Fruit fly (Drosophila melanogaster): Measurements from ENCODE around the gene Cdc16.
A peak's percentile ranks its signal among the peaks of the same experiment; 100 is the strongest.

Cdc16 gene

dm6 chr3R:23280806-23281257, at the start of gene Cdc16, which contains the start of gene orb (continued):
- peak; percentile 69 for TF ChIP-seq Lpt (GFP tag; optimal IDR thresholded peaks at IDR 0.05)
- peak; percentile 93 for TF ChIP-seq Ets96B (tag; optimal IDR thresholded peaks at IDR 0.05)
- TF ChIP-seq acj6 (GFP tag; optimal IDR thresholded peaks at IDR 0.05), result peak; percentile 89
- TF ChIP-seq dac (GFP tag; optimal IDR thresholded peaks at IDR 0.05), result no peak
- TF ChIP-seq CG3032 (tag; optimal IDR thresholded peaks at IDR 0.05), result peak; percentile 98
- peak; percentile 91 for TF ChIP-seq CG15336 (GFP tag; IDR thresholded peaks at IDR 0.05)
- TF ChIP-seq CG7368 (GFP tag; optimal IDR thresholded peaks at IDR 0.05), result peak; percentile 73
- TF ChIP-seq CG31627 (GFP tag; optimal IDR thresholded peaks at IDR 0.05), result peak; percentile 78

dm6 chr3R:23239051-23239450, 42.0 kb upstream of the Cdc16 start:
- TF ChIP-seq Eip75B (GFP tag; optimal IDR thresholded peaks at IDR 0.05) (no peak), Eip78C (GFP tag) (no peak)

- no peak for TF ChIP-seq CG11762 (GFP tag; optimal IDR thresholded peaks at IDR 0.05; ENCODE audit: insufficient read depth)
- no peak for TF ChIP-seq Hr4 (GFP tag; optimal IDR thresholded peaks at IDR 0.05)
- TF ChIP-seq CG11294 (GFP tag; IDR thresholded peaks at IDR 0.05), result no peak
- no peak for TF ChIP-seq dac (GFP tag; optimal IDR thresholded peaks at IDR 0.05)
- no peak for TF ChIP-seq spab (GFP tag; optimal IDR thresholded peaks at IDR 0.05)
- TF ChIP-seq eg (GFP tag; IDR thresholded peaks at IDR 0.05), result 0 out of 3 replicates have a peak, but pooled peaks have one; percentile 16
- TF ChIP-seq Eip93F (GFP tag; optimal IDR thresholded peaks at IDR 0.05), result no peak
- no peak for TF ChIP-seq fd59A (GFP tag; optimal IDR thresholded peaks at IDR 0.05)
- TF ChIP-seq Ets96B (tag; optimal IDR thresholded peaks at IDR 0.05), result peak; percentile 17
- peak; percentile 10 for TF ChIP-seq achi (GFP tag; optimal IDR thresholded peaks at IDR 0.05)
- no peak for TF ChIP-seq CG9139 (GFP tag; optimal IDR thresholded peaks at IDR 0.05)
- no peak for TF ChIP-seq topi (GFP tag; optimal IDR thresholded peaks at IDR 0.05)
- TF ChIP-seq Eip75B (GFP tag; optimal IDR thresholded peaks at IDR 0.05), result no peak
- TF ChIP-seq ss (GFP tag; optimal IDR thresholded peaks at IDR 0.05), result peak in 1 of 2 experiments; percentile 32
- no peak for TF ChIP-seq net (GFP tag; optimal IDR thresholded peaks at IDR 0.05)
- TF ChIP-seq vri (GFP tag; optimal IDR thresholded peaks at IDR 0.05), result no peak
- no peak for TF ChIP-seq CG16779 (tag; optimal IDR thresholded peaks at IDR 0.05)
- TF ChIP-seq Met (GFP tag; optimal IDR thresholded peaks at IDR 0.05), result peak; percentile 9
- peak; percentile 16 for TF ChIP-seq CG10669 (GFP tag; optimal IDR thresholded peaks at IDR 0.05)
- TF ChIP-seq CG10631 (GFP tag; optimal IDR thresholded peaks at IDR 0.05), result peak; percentile 1
- no peak for TF ChIP-seq CG7368 (GFP tag; optimal IDR thresholded peaks at IDR 0.05)
- no peak for TF ChIP-seq CG8319 (GFP tag; optimal IDR thresholded peaks at IDR 0.05)
- TF ChIP-seq Sox14 (GFP tag; optimal IDR thresholded peaks at IDR 0.05), result no peak
- TF ChIP-seq CG3919 (GFP tag; optimal IDR thresholded peaks at IDR 0.05), result peak; percentile 14
- peak; percentile 34; the same call in 1 of the 2 replicates for TF ChIP-seq CG15336 (GFP tag; IDR thresholded peaks at IDR 0.05)
- peak; percentile 66 for TF ChIP-seq svp (GFP tag)
- TF ChIP-seq CG6163 (GFP tag; IDR thresholded peaks at IDR 0.05), result 0 out of 3 replicates have a peak, but pooled peaks have one; percentile 30
- TF ChIP-seq dsx (GFP tag; optimal IDR thresholded peaks at IDR 0.05; ENCODE audit: poor library complexity, severe bottlenecking), result peak; percentile 26
- no peak for TF ChIP-seq CG4318 (GFP tag; optimal IDR thresholded peaks at IDR 0.05)
- no peak for TF ChIP-seq CG34406 (GFP tag; optimal IDR thresholded peaks at IDR 0.05)
- no peak for TF ChIP-seq acj6 (GFP tag; optimal IDR thresholded peaks at IDR 0.05)
- TF ChIP-seq esn (GFP tag; optimal IDR thresholded peaks at IDR 0.05), result no peak
- no peak for TF ChIP-seq lz (GFP tag; optimal IDR thresholded peaks at IDR 0.05)
- TF ChIP-seq cyc (GFP tag; optimal IDR thresholded peaks at IDR 0.05), result no peak
- TF ChIP-seq CG31627 (GFP tag; optimal IDR thresholded peaks at IDR 0.05), result no peak
- TF ChIP-seq CG1621 (tag; optimal IDR thresholded peaks at IDR 0.05), result no peak
- TF ChIP-seq Hr38 (GFP tag; optimal IDR thresholded peaks at IDR 0.05), result no peak
- peak; percentile 5 for TF ChIP-seq pdm3 (GFP tag; optimal IDR thresholded peaks at IDR 0.05)
- no peak for TF ChIP-seq Sox102F (GFP tag; optimal IDR thresholded peaks at IDR 0.05)
Observed at dm6 chr3R:23239934-23240632, 40.9 kb upstream of the Cdc16 start.

Measured in whole organism, prepupa.